Worm (Caenorhabditis elegans) whole organism, L3 larva: Measurements from ENCODE around the gene T08G5.15.
"Not testable (repeated sequence)": the region's sequence is repeated elsewhere in the genome, so short reads cannot be mapped to it uniquely, and the experiment has no call there.

ENCODE experiments used
- R02D3.7 ChIP-seq: fragments of 150-350 bp; optimal IDR thresholded peaks from 2 replicates; lab custom pipeline; 2014; ENCODE audit warnings: missing biosample characterization, missing genetic modification characterization
- ZK546.5 ChIP-seq: sonication (generic microtip); optimal IDR thresholded peaks from 2 replicates; lab custom pipeline; 2017; ENCODE audit warnings: missing biosample characterization, missing genetic modification characterization
- ama-1 ChIP-seq: fragments of 150-350 bp; optimal IDR thresholded peaks from 2 replicates; lab custom pipeline; 2018
- ceh-16 ChIP-seq: sonication (generic microtip); optimal IDR thresholded peaks from 2 replicates; lab custom pipeline; 2017; ENCODE audit warnings: missing biosample characterization, missing genetic modification characterization
- ceh-28 ChIP-seq: fragments of 150-350 bp; optimal IDR thresholded peaks from 2 replicates; lab custom pipeline; 2014; ENCODE audit warnings: missing biosample characterization, missing genetic modification reagents, missing genetic modification characterization
- ceh-82 ChIP-seq: fragments of 150-350 bp; optimal IDR thresholded peaks from 2 replicates; lab custom pipeline; 2014; ENCODE audit warnings: missing biosample characterization, missing genetic modification characterization
- ceh-9 ChIP-seq: sonication (generic microtip); optimal IDR thresholded peaks from 2 replicates; lab custom pipeline; 2018; ENCODE audit warnings: missing biosample characterization, missing genetic modification characterization
- egl-27 ChIP-seq: sonication (generic microtip); optimal IDR thresholded peaks from 4 replicates; lab custom pipeline; 2017; ENCODE audit warnings: missing biosample characterization, missing genetic modification reagents, missing genetic modification characterization
- egl-5 ChIP-seq: fragments of 150-350 bp; optimal IDR thresholded peaks from 2 replicates; lab custom pipeline; 2017; ENCODE audit warnings: missing biosample characterization, missing genetic modification reagents, missing genetic modification characterization, inconsistent platforms
- elt-1 ChIP-seq: fragments of 150-350 bp; optimal IDR thresholded peaks from 2 replicates; lab custom pipeline; 2014; ENCODE audit warnings: missing biosample characterization, missing genetic modification characterization
- elt-2 ChIP-seq: sonication (generic microtip); optimal IDR thresholded peaks from 2 replicates; lab custom pipeline; 2016; ENCODE audit warnings: missing genetic modification reagents, mild to moderate bottlenecking, missing genetic modification characterization, missing compliant biosample characterization
- elt-3 ChIP-seq, 3 experiments: fragments of 150-350 bp in 1 of 3; sonication (generic microtip) in 2 of 3; optimal IDR thresholded peaks; 2 replicates in 2 of 3; 4 replicates in 1 of 3; lab custom pipeline; 2014 to 2017; ENCODE audit warnings: missing biosample characterization in 3 of 3, missing genetic modification characterization in 3 of 3
- eor-1 ChIP-seq, 2 experiments: fragments of 150-350 bp; optimal IDR thresholded peaks; 2 replicates each; lab custom pipeline; 2014 to 2018; ENCODE audit warnings: missing biosample characterization in 2 of 2, missing genetic modification characterization in 2 of 2
- fkh-10 ChIP-seq: sonication (generic microtip); optimal IDR thresholded peaks from 2 replicates; lab custom pipeline; 2017; ENCODE audit warnings: missing biosample characterization, missing genetic modification reagents, missing genetic modification characterization
- hmg-11 ChIP-seq: sonication (generic microtip); optimal IDR thresholded peaks from 2 replicates; lab custom pipeline; 2016; ENCODE audit warnings: missing genetic modification characterization, missing compliant biosample characterization
- jun-1 ChIP-seq: fragments of 150-350 bp; optimal IDR thresholded peaks from 2 replicates; lab custom pipeline; 2014; ENCODE audit warnings: missing biosample characterization, missing genetic modification reagents, missing genetic modification characterization
- lin-15B ChIP-seq: fragments of 150-350 bp; optimal IDR thresholded peaks from 2 replicates; lab custom pipeline; 2014; ENCODE audit warnings: missing biosample characterization, missing genetic modification characterization
- lin-39 ChIP-seq: fragments of 150-350 bp; optimal IDR thresholded peaks from 2 replicates; lab custom pipeline; 2018; ENCODE audit warnings: missing biosample characterization, missing genetic modification reagents, missing genetic modification characterization
- lsy-12 ChIP-seq: sonication (generic microtip); optimal IDR thresholded peaks from 2 replicates; lab custom pipeline; 2016; ENCODE audit warnings: mild to moderate bottlenecking, missing genetic modification characterization, missing compliant biosample characterization
- mdl-1 ChIP-seq: fragments of 150-350 bp; optimal IDR thresholded peaks from 2 replicates; lab custom pipeline; 2014; ENCODE audit warnings: missing biosample characterization, missing genetic modification characterization
- mml-1 ChIP-seq: fragments of 150-350 bp; sonication (generic microtip); optimal IDR thresholded peaks from 3 replicates; lab custom pipeline; 2014; ENCODE audit warnings: missing biosample characterization, missing genetic modification characterization
- nfya-1 ChIP-seq: sonication (generic microtip); optimal IDR thresholded peaks from 2 replicates; lab custom pipeline; 2017; ENCODE audit warnings: missing genetic modification characterization, mild to moderate bottlenecking, missing compliant biosample characterization, antibody characterized with exemption, moderate library complexity; ENCODE audit not compliant: insufficient read depth
- nhr-23 ChIP-seq: fragments of 150-350 bp; optimal IDR thresholded peaks from 2 replicates; lab custom pipeline; 2014; ENCODE audit warnings: missing biosample characterization, missing genetic modification reagents, missing genetic modification characterization
- nhr-237 ChIP-seq: fragments of 150-350 bp; optimal IDR thresholded peaks from 2 replicates; lab custom pipeline; 2014; ENCODE audit warnings: missing biosample characterization, missing genetic modification characterization
- nhr-25 ChIP-seq: sonication (generic microtip); optimal IDR thresholded peaks from 2 replicates; lab custom pipeline; 2017; ENCODE audit warnings: missing biosample characterization, missing genetic modification characterization
- nhr-28 ChIP-seq: fragments of 150-350 bp; optimal IDR thresholded peaks from 2 replicates; lab custom pipeline; 2014; ENCODE audit warnings: missing biosample characterization, missing genetic modification characterization
- nhr-43 ChIP-seq: sonication (generic microtip); optimal IDR thresholded peaks from 2 replicates; lab custom pipeline; 2016; ENCODE audit warnings: mild to moderate bottlenecking, missing genetic modification characterization, missing compliant biosample characterization; ENCODE audit not compliant: poor library complexity, severe bottlenecking
- nhr-76 ChIP-seq: fragments of 150-350 bp; sonication (generic microtip); optimal IDR thresholded peaks from 5 replicates; lab custom pipeline; 2014; ENCODE audit warnings: missing biosample characterization, missing genetic modification characterization
- nhr-77 ChIP-seq: fragments of 150-350 bp; optimal IDR thresholded peaks from 2 replicates; lab custom pipeline; 2014; ENCODE audit warnings: missing biosample characterization, missing genetic modification characterization
- pha-4 ChIP-seq: fragments of 150-350 bp; optimal IDR thresholded peaks from 2 replicates; lab custom pipeline; 2014; ENCODE audit warnings: missing biosample characterization, missing genetic modification reagents, missing genetic modification characterization
- pqm-1 ChIP-seq: fragments of 150-350 bp; optimal IDR thresholded peaks from 2 replicates; lab custom pipeline; 2017; ENCODE audit warnings: missing biosample characterization, missing genetic modification characterization, inconsistent platforms
- skn-1 ChIP-seq: fragments of 150-350 bp; optimal IDR thresholded peaks from 2 replicates; lab custom pipeline; 2014; ENCODE audit warnings: missing biosample characterization, missing genetic modification characterization
- snpc-4 ChIP-seq: fragments of 150-350 bp; optimal IDR thresholded peaks from 2 replicates; lab custom pipeline; 2014; ENCODE audit warnings: missing biosample characterization, missing genetic modification characterization
- tbx-2 ChIP-seq: sonication (generic microtip); optimal IDR thresholded peaks from 2 replicates; lab custom pipeline; 2016; ENCODE audit warnings: mild to moderate bottlenecking, missing genetic modification characterization, missing compliant biosample characterization
- unc-62 ChIP-seq: fragments of 150-350 bp; sonication (generic microtip); optimal IDR thresholded peaks from 4 replicates; lab custom pipeline; 2014; ENCODE audit warnings: missing biosample characterization, missing genetic modification reagents, missing genetic modification characterization
- ztf-4 ChIP-seq: fragments of 150-350 bp; optimal IDR thresholded peaks from 2 replicates; lab custom pipeline; 2014; ENCODE audit warnings: missing biosample characterization, missing genetic modification characterization

T08G5.15 gene

DNA sequence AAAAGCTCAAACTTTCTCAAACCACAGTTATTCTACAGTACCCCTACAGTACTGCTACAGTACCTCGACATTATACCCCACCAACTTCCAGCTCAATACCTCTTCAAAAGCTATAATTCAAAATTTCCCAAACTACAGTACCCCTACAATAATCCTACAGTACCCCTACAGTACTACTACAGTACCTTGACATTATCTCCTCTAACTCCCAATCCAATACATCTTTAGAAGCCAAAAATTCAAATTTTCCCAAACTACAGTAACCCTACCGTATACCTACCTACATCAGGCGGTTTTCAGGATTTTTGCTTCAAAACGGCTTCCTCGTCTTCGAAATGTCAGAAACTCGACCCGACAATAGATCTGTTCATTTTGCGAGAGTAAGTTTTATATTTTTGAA lies 34.6 kb upstream of the T08G5.15 start, which contains the start of gene F58D12.3:
Gene F58D12.3 (plus strand): TSS at position 301 of the 400 bp plus-strand sequence.
- TF ChIP-seq egl-5 (no peak), nhr-43 (tag; lab: Kevin White, UChicago) (no peak), elt-3 (tag; optimal IDR thresholded peaks at IDR 0.05; lab: Kevin White, UChicago) (no peak), nhr-25 (no peak), lin-39 (tag; lab: Kevin White, UChicago) (no peak), fkh-10 (no peak), ceh-9 (tag; lab: Kevin White, UChicago) (no peak)

DNA sequence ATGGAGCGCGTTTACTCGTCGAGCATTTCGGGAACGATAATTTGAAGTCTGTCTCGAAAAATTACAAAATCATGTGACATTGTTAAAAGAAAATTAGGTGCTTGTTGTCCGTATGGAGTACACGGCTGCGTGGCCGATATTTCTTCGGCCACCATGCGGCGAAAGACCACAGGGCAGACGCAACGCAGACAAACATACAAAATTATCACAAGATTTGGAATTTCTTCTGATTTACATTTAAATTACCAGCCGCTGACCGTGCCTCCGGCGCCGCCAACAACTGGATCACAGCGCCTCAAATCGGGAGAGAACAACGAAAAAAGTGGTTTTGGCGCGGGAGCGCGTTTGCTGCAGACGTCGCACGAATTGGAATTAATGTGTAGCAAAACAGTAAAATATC lies 32.1 kb upstream of the T08G5.15 start:
- peak; percentile 96 for TF ChIP-seq nhr-25
- peak; percentile 25 for TF ChIP-seq mdl-1 (tag; lab: Kevin White, UChicago)
- TF ChIP-seq pqm-1, result peak; percentile 65
- TF ChIP-seq unc-62 (GFP tag; lab: Kevin White, UChicago), result peak; percentile 39
- peak; percentile 18 for TF ChIP-seq skn-1 (tag; lab: Kevin White, UChicago)
- peak; percentile 52 for TF ChIP-seq elt-1 (tag; lab: Kevin White, UChicago)
- peak; percentile 87 for TF ChIP-seq nfya-1 (tag; lab: Kevin White, UChicago)
- TF ChIP-seq nhr-23 (tag; lab: Kevin White, UChicago), result peak; percentile 97
- peak; percentile 94 for TF ChIP-seq lsy-12
- peak; percentile 87 for TF ChIP-seq jun-1
- peak; percentile 39 for TF ChIP-seq nhr-77 (tag; lab: Kevin White, UChicago)
- peak; percentile 77 for TF ChIP-seq pha-4 (tag; lab: Kevin White, UChicago)
- TF ChIP-seq ceh-28, result peak; percentile 86
- TF ChIP-seq nhr-43 (tag; lab: Kevin White, UChicago), result peak; percentile 98
- peak; percentile 28 for TF ChIP-seq ztf-4 (tag; lab: Kevin White, UChicago)
- peak; percentile 16 for TF ChIP-seq egl-27
- peak; percentile 90 for TF ChIP-seq tbx-2
- peak; percentile 35 for TF ChIP-seq egl-5
- TF ChIP-seq nhr-28, result peak; percentile 41
- peak; percentile 77 for TF ChIP-seq elt-2 (tag; lab: Kevin White, UChicago)
- TF ChIP-seq lin-15B (tag; lab: Kevin White, UChicago), result peak; percentile 82
- TF ChIP-seq fkh-10, result peak; percentile 50
- peak; percentile 10 for TF ChIP-seq nhr-76 (tag; lab: Kevin White, UChicago)
- TF ChIP-seq R02D3.7, result peak; percentile 80
- peak; percentile 94 for TF ChIP-seq lin-39 (tag; lab: Kevin White, UChicago)
- TF ChIP-seq snpc-4 (tag; lab: Kevin White, UChicago), result peak; percentile 93
- peak; percentile 75 for TF ChIP-seq ceh-82 (tag; lab: Kevin White, UChicago)
- peak in 1 of 2 experiments; percentile 23 for TF ChIP-seq eor-1 (tag; optimal IDR thresholded peaks at IDR 0.05; lab: Kevin White, UChicago)

DNA sequence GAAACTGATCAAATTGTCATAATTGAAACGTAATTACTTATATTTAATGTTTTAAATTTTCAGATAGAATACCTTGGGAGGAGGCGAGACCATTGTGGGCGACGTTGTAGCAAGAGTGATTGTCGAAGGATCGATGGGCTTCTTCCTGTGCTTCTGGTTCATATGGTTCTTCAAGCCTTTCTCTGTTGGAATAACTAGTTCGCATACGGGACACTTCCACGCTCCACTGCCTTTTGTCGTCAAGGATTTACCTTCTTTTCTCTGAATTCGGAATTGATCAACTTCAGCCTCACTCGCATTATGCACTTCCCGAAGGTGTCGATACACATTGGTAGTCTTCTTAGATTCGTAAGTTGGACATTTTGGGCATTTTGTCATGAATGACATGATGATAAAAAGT lies 26.3 kb upstream of the T08G5.15 start, which contains the start of gene F58D12.1:
Gene F58D12.1 (plus strand): TSS at position 301 of the 400 bp plus-strand sequence.
- TF ChIP-seq egl-5; nhr-43 (tag; lab: Kevin White, UChicago); fkh-10: not testable (repeated sequence)

DNA sequence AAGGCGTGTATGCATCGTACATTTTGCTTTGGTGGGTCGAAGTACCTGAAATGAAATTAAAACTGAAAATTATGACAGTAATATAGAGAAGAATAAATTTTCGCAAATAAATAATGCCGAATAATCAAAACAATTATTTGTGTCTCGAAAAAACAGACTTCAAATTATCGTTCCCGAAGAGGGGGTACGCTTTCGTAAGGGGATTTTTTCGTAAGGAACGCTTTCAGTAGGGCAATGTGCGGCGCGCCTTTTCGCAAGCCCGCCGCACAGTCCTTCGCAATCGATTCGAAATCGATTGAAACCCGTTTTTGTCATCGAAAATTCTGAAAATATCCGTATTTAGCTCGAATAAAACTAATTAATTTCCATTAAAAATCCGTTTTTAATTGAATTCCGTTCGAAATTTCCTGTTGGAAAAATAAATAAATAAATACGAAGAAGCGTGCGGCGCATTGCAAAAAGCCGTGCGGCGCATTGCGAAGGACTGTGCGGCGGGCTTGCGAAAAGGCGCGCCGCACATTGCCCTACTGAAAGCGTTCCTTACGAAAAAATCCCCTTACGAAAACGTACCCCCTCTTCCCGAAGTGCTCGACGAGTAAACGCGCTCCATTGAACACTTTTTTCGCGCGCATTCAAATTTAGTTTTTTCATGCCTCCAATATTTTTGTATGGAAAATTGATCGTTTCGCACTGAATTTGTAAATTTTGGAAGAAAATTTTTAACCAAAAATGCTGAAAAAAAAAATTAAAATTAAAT lies 15.5 kb upstream of the T08G5.15 start, which contains the start of gene vps-39:
Gene vps-39 (minus strand): TSS at position 51 of the 757 bp plus-strand sequence.
- peak; percentile 20 for TF ChIP-seq nhr-43 (tag; lab: Kevin White, UChicago)
- peak; percentile 24 for TF ChIP-seq elt-2 (tag; lab: Kevin White, UChicago)
- peak; percentile 28 for TF ChIP-seq lin-15B (tag; lab: Kevin White, UChicago)
- TF ChIP-seq R02D3.7, result peak; percentile 50
- peak; percentile 49 for TF ChIP-seq hmg-11 (tag; lab: Kevin White, UChicago)
- TF ChIP-seq, all 47 proteins: peak for 5; not testable (repeated sequence) for 42

DNA sequence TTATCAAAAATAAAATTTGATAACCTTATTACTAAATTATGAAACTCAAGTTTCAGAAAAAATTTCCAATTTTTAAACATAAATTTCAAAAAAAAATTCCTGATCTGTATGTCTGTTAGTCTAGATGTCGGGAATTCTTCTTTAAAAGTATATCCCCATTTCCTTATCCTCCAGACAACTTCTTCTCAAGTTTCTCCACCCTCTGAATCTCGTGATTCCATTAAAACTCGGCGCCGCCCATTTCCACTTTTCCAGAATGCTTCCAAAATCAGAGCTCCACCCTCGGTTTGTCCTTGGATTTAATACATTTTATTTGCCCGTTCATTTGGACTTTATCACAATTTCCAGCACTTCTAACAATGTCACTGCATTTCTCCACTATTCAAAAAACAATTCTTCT lies 10.7 kb upstream of the T08G5.15 start, which contains the start of gene ins-10:
Gene ins-10 (plus strand): TSS at position 301 of the 400 bp plus-strand sequence.
- TF ChIP-seq mml-1 (tag; lab: Kevin White, UChicago) (no peak), nhr-28 (no peak), egl-5 (no peak), ZK546.5 (tag; lab: Kevin White, UChicago) (no peak), nhr-76 (tag; lab: Kevin White, UChicago) (no peak), ceh-28 (no peak), ceh-16 (tag; lab: Kevin White, UChicago) (no peak), ama-1 (no peak), ceh-9 (tag; lab: Kevin White, UChicago) (no peak), pha-4 (tag; lab: Kevin White, UChicago) (no peak), lin-39 (tag; lab: Kevin White, UChicago) (no peak), unc-62 (GFP tag; lab: Kevin White, UChicago) (no peak), nhr-237 (tag; lab: Kevin White, UChicago) (no peak), nfya-1 (tag; lab: Kevin White, UChicago) (no peak), egl-27 (no peak), nhr-23 (tag; lab: Kevin White, UChicago) (no peak), ceh-82 (tag; lab: Kevin White, UChicago) (no peak), nhr-77 (tag; lab: Kevin White, UChicago) (no peak)
